Worm (Caenorhabditis elegans) whole organism, L1 larva: ENCODE data around the gene F33C8.4.

ENCODE experiments used
- C34B4.2 ChIP-seq: sonication (generic microtip); optimal IDR thresholded peaks from 2 replicates; lab custom pipeline; 2017; ENCODE audit warnings: mild to moderate bottlenecking, missing genetic modification characterization, missing compliant biosample characterization
- F16B12.6 ChIP-seq: fragments of 150-350 bp; optimal IDR thresholded peaks from 2 replicates; lab custom pipeline; 2014; ENCODE audit warnings: missing biosample characterization, missing genetic modification characterization
- aha-1 ChIP-seq: fragments of 150-350 bp; optimal IDR thresholded peaks from 2 replicates; lab custom pipeline; 2014; ENCODE audit warnings: missing biosample characterization, missing genetic modification characterization
- aly-2 ChIP-seq: fragments of 150-350 bp; optimal IDR thresholded peaks from 2 replicates; lab custom pipeline; 2014; ENCODE audit warnings: missing biosample characterization, missing genetic modification characterization
- blmp-1 ChIP-seq: fragments of 150-350 bp; optimal IDR thresholded peaks from 2 replicates; lab custom pipeline; 2014; ENCODE audit warnings: missing biosample characterization, missing genetic modification characterization
- ceh-8 ChIP-seq: fragments of 200-800 bp; sonication (Bioruptor generic); optimal IDR thresholded peaks from 2 replicates; lab custom pipeline; 2018; ENCODE audit warnings: mild to moderate bottlenecking, missing genetic modification characterization, moderate library complexity, missing compliant biosample characterization
- ceh-82 ChIP-seq, 3 experiments: fragments of 150-350 bp in 1 of 3; sonication (generic microtip) in 2 of 3; optimal IDR thresholded peaks; 2 replicates each; lab custom pipeline; 2014 to 2017; ENCODE audit warnings: missing biosample characterization in 3 of 3, missing genetic modification characterization in 3 of 3
- ceh-88 ChIP-seq: fragments of 200-800 bp; sonication (Bioruptor generic); IDR thresholded peaks from 2 replicates; pipeline ENCODE4 v1.3.6; 2022; ENCODE audit warnings: missing genetic modification characterization, missing compliant biosample characterization
- ceh-90 ChIP-seq: sonication (generic microtip); optimal IDR thresholded peaks from 2 replicates; lab custom pipeline; 2016; ENCODE audit warnings: missing genetic modification characterization, missing compliant biosample characterization
- dpl-1 ChIP-seq, 3 experiments: fragments of 150-350 bp in 2 of 3; sonication (generic microtip) in 1 of 3; optimal IDR thresholded peaks; 2 replicates each; lab custom pipeline; 2014 to 2017; ENCODE audit warnings: missing biosample characterization in 3 of 3, missing genetic modification characterization in 3 of 3, missing genetic modification reagents in 3 of 3
- dsc-1 ChIP-seq: sonication (generic microtip); optimal IDR thresholded peaks from 2 replicates; lab custom pipeline; 2016; ENCODE audit warnings: mild to moderate bottlenecking, missing genetic modification characterization, missing compliant biosample characterization
- efl-1 ChIP-seq, 4 experiments: fragments of 150-350 bp; optimal IDR thresholded peaks in 3 of 4; peaks in 1 of 4; 1 replicate in 1 of 4; 2 replicates in 3 of 4; lab custom pipeline; 2014; ENCODE audit warnings: missing biosample characterization in 2 of 4, missing genetic modification characterization in 2 of 4, missing genetic modification reagents in 2 of 4
- fkh-10 ChIP-seq: sonication (generic microtip); optimal IDR thresholded peaks from 2 replicates; lab custom pipeline; 2017; ENCODE audit warnings: missing biosample characterization, missing genetic modification reagents, missing genetic modification characterization
- fkh-4 ChIP-seq: sonication (generic microtip); optimal IDR thresholded peaks from 2 replicates; lab custom pipeline; 2016; ENCODE audit warnings: missing compliant biosample characterization, missing genetic modification characterization, borderline replicate concordance
- fos-1 ChIP-seq: fragments of 150-350 bp; optimal IDR thresholded peaks from 2 replicates; lab custom pipeline; 2014; ENCODE audit warnings: missing biosample characterization, missing genetic modification characterization
- grh-1 ChIP-seq: fragments of 200-800 bp; sonication (Bioruptor generic); IDR thresholded peaks from 2 replicates; pipeline ENCODE4 v1.3.6; 2022; ENCODE audit warnings: missing genetic modification reagents, missing genetic modification characterization, missing compliant biosample characterization
- hlh-17 ChIP-seq: fragments of 200-800 bp; sonication (Bioruptor generic); optimal IDR thresholded peaks from 2 replicates; lab custom pipeline; 2018; ENCODE audit warnings: missing genetic modification characterization, mild to moderate bottlenecking, missing compliant biosample characterization, moderate library complexity, borderline replicate concordance
- hlh-4 ChIP-seq: sonication (generic microtip); optimal IDR thresholded peaks from 2 replicates; lab custom pipeline; 2016; ENCODE audit warnings: mild to moderate bottlenecking, missing genetic modification characterization, missing compliant biosample characterization
- hpl-2 ChIP-seq: fragments of 150-350 bp; optimal IDR thresholded peaks from 2 replicates; lab custom pipeline; 2014; ENCODE audit warnings: missing biosample characterization, missing genetic modification reagents, missing genetic modification characterization
- irx-1 ChIP-seq: sonication (generic microtip); optimal IDR thresholded peaks from 2 replicates; lab custom pipeline; 2016; ENCODE audit warnings: missing genetic modification characterization, missing compliant biosample characterization
- isw-1 ChIP-seq: fragments of 200-800 bp; sonication (Bioruptor generic); IDR thresholded peaks from 2 replicates; pipeline ENCODE4 v1.3.6; 2022; ENCODE audit warnings: missing genetic modification characterization, missing compliant biosample characterization
- jun-1 ChIP-seq: fragments of 150-350 bp; optimal IDR thresholded peaks from 2 replicates; lab custom pipeline; 2014; ENCODE audit warnings: missing biosample characterization, missing genetic modification reagents, missing genetic modification characterization
- lir-3 ChIP-seq: sonication (generic microtip); optimal IDR thresholded peaks from 2 replicates; lab custom pipeline; 2016; ENCODE audit warnings: mild to moderate bottlenecking, missing genetic modification characterization, moderate library complexity, missing compliant biosample characterization; ENCODE audit not compliant: poor library complexity
- lsy-2 ChIP-seq, 2 experiments: fragments of 150-350 bp; optimal IDR thresholded peaks; 2 replicates each; lab custom pipeline; 2014; ENCODE audit warnings: missing biosample characterization in 2 of 2, missing genetic modification characterization in 2 of 2
- mab-9 ChIP-seq: fragments of 200-800 bp; sonication (Bioruptor generic); IDR thresholded peaks from 2 replicates; pipeline ENCODE4 v1.3.6; 2022; ENCODE audit warnings: missing genetic modification reagents, missing genetic modification characterization, missing compliant biosample characterization
- mdl-1 ChIP-seq, 2 experiments: fragments of 150-350 bp; optimal IDR thresholded peaks; 2 replicates each; lab custom pipeline; 2014 to 2017; ENCODE audit warnings: missing biosample characterization in 2 of 2, missing genetic modification characterization in 2 of 2, inconsistent platforms in 1 of 2
- mef-2 ChIP-seq: fragments of 150-350 bp; optimal IDR thresholded peaks from 2 replicates; lab custom pipeline; 2014; ENCODE audit warnings: missing biosample characterization, missing genetic modification characterization
- mep-1 ChIP-seq: fragments of 150-350 bp; optimal IDR thresholded peaks from 2 replicates; lab custom pipeline; 2014; ENCODE audit warnings: missing biosample characterization, missing genetic modification characterization
- nhr-11 ChIP-seq: fragments of 150-350 bp; optimal IDR thresholded peaks from 2 replicates; lab custom pipeline; 2014; ENCODE audit warnings: missing biosample characterization, missing genetic modification characterization
- nhr-12 ChIP-seq: sonication (generic microtip); optimal IDR thresholded peaks from 2 replicates; lab custom pipeline; 2017; ENCODE audit warnings: missing biosample characterization, missing genetic modification characterization
- nhr-19 ChIP-seq: fragments of 200-800 bp; sonication (Bioruptor generic); conservative IDR thresholded peaks from 2 replicates; pipeline ENCODE4 v1.3.6; 2022; ENCODE audit warnings: missing genetic modification characterization, missing compliant biosample characterization
- nhr-20 ChIP-seq: sonication (generic microtip); optimal IDR thresholded peaks from 2 replicates; lab custom pipeline; 2016; ENCODE audit warnings: mild to moderate bottlenecking, missing genetic modification characterization, missing compliant biosample characterization
- nhr-237 ChIP-seq: fragments of 150-350 bp; optimal IDR thresholded peaks from 2 replicates; lab custom pipeline; 2014; ENCODE audit warnings: missing biosample characterization, missing genetic modification characterization
- nhr-71 ChIP-seq: sonication (generic microtip); optimal IDR thresholded peaks from 2 replicates; lab custom pipeline; 2016; ENCODE audit warnings: mild to moderate bottlenecking, missing genetic modification characterization, moderate library complexity, missing compliant biosample characterization
- nhr-77 ChIP-seq: fragments of 150-350 bp; optimal IDR thresholded peaks from 2 replicates; lab custom pipeline; 2014; ENCODE audit warnings: missing biosample characterization, missing genetic modification characterization
- nhr-90 ChIP-seq: sonication (generic microtip); optimal IDR thresholded peaks from 2 replicates; lab custom pipeline; 2016; ENCODE audit warnings: mild to moderate bottlenecking, missing genetic modification characterization, missing compliant biosample characterization; ENCODE audit not compliant: poor library complexity
- pag-3 ChIP-seq: sonication (generic microtip); optimal IDR thresholded peaks from 2 replicates; lab custom pipeline; 2017; ENCODE audit warnings: missing genetic modification characterization, mild to moderate bottlenecking, missing compliant biosample characterization, antibody characterized with exemption, borderline replicate concordance; ENCODE audit not compliant: insufficient read depth
- pax-3 ChIP-seq: fragments of 200-800 bp; sonication (Bioruptor generic); optimal IDR thresholded peaks from 2 replicates; lab custom pipeline; 2018; ENCODE audit warnings: mild to moderate bottlenecking, missing genetic modification characterization, moderate library complexity, missing compliant biosample characterization
- pqm-1 ChIP-seq: sonication (generic microtip); optimal IDR thresholded peaks from 3 replicates; lab custom pipeline; 2017; ENCODE audit warnings: missing biosample characterization, missing genetic modification characterization
- skn-1 ChIP-seq: fragments of 150-350 bp; optimal IDR thresholded peaks from 2 replicates; lab custom pipeline; 2014; ENCODE audit warnings: missing biosample characterization, missing genetic modification characterization
- snpc-4 ChIP-seq: fragments of 150-350 bp; optimal IDR thresholded peaks from 2 replicates; lab custom pipeline; 2014; ENCODE audit warnings: missing biosample characterization, missing genetic modification characterization
- snu-23 ChIP-seq: sonication (generic microtip); optimal IDR thresholded peaks from 2 replicates; lab custom pipeline; 2016; ENCODE audit warnings: missing genetic modification characterization, missing compliant biosample characterization
- sptf-1 ChIP-seq: fragments of 150-350 bp; optimal IDR thresholded peaks from 2 replicates; lab custom pipeline; 2014; ENCODE audit warnings: missing biosample characterization, missing genetic modification characterization
- tbx-2 ChIP-seq: sonication (generic microtip); optimal IDR thresholded peaks from 2 replicates; lab custom pipeline; 2016; ENCODE audit warnings: missing genetic modification characterization, missing compliant biosample characterization
- tlp-1 ChIP-seq: fragments of 150-350 bp; optimal IDR thresholded peaks from 2 replicates; lab custom pipeline; 2014; ENCODE audit warnings: missing biosample characterization, missing genetic modification characterization
- unc-130 ChIP-seq: fragments of 150-350 bp; optimal IDR thresholded peaks from 2 replicates; lab custom pipeline; 2017; ENCODE audit warnings: missing biosample characterization, missing genetic modification characterization, inconsistent platforms
- vab-15 ChIP-seq: sonication (generic microtip); optimal IDR thresholded peaks from 2 replicates; lab custom pipeline; 2017; ENCODE audit warnings: missing genotype, mild to moderate bottlenecking, missing genetic modification characterization, missing compliant biosample characterization
- xbp-1 ChIP-seq: sonication (generic microtip); optimal IDR thresholded peaks from 2 replicates; lab custom pipeline; 2016; ENCODE audit warnings: missing genetic modification characterization, missing compliant biosample characterization
- zag-1 ChIP-seq: fragments of 150-350 bp; optimal IDR thresholded peaks from 2 replicates; lab custom pipeline; 2014; ENCODE audit warnings: missing biosample characterization, missing genetic modification characterization
- ztf-4 ChIP-seq: fragments of 150-350 bp; optimal IDR thresholded peaks from 2 replicates; lab custom pipeline; 2014; ENCODE audit warnings: missing biosample characterization, missing genetic modification characterization

Gene F33C8.4

ce11 chrX:14753514-14754076, 21.5 kb downstream of the F33C8.4 start, which contains the start of gene sucl-1 (continued):
- peak; percentile 5 for TF ChIP-seq aly-2
- TF ChIP-seq jun-1 = peak; percentile 71
- TF ChIP-seq fkh-4 (tag; lab: Kevin White, UChicago) = no peak
- TF ChIP-seq aha-1 = no peak
- peak; percentile 31 for TF ChIP-seq ceh-8
- TF ChIP-seq nhr-90 = peak; percentile 51
- peak; percentile 24 for TF ChIP-seq pax-3 (tag; lab: Kevin White, UChicago)
- TF ChIP-seq ceh-90 (tag; lab: Kevin White, UChicago) = no peak
- peak; percentile 40 for TF ChIP-seq irx-1
- peak; percentile 73 for TF ChIP-seq lir-3
- peak; percentile 71 for TF ChIP-seq xbp-1 (tag; lab: Kevin White, UChicago)
- TF ChIP-seq mep-1 (tag; lab: Kevin White, UChicago) = peak; percentile 88
- peak; percentile 89 for TF ChIP-seq nhr-77 (tag; lab: Kevin White, UChicago)
- peak; percentile 57 to 67 for TF ChIP-seq efl-1 (optimal IDR thresholded peaks at IDR 0.05; lab: Kevin White, UChicago)
- peak; percentile 25 to 73 for TF ChIP-seq efl-1 (GFP tag; optimal IDR thresholded peaks at IDR 0.05 in 1 of 2; lab: Kevin White, UChicago)
- peak; percentile 68 for TF ChIP-seq nhr-237 (tag; lab: Kevin White, UChicago)
- TF ChIP-seq lsy-2 (tag; optimal IDR thresholded peaks at IDR 0.05; lab: Kevin White, UChicago) = peak; percentile 55 to 81
- peak; percentile 39 for TF ChIP-seq unc-130 (tag; lab: Kevin White, UChicago)
- TF ChIP-seq mdl-1 (tag; optimal IDR thresholded peaks at IDR 0.05; lab: Kevin White, UChicago) = peak in 1 of 2 experiments; percentile 87
- no peak for TF ChIP-seq C34B4.2
- TF ChIP-seq nhr-71 (tag; lab: Kevin White, UChicago) = peak; percentile 90
- TF ChIP-seq fos-1 (tag; lab: Kevin White, UChicago) = peak; percentile 67
- peak; percentile 42 for TF ChIP-seq pag-3
- no peak for TF ChIP-seq vab-15
- no peak for TF ChIP-seq nhr-12
- TF ChIP-seq grh-1 (GFP tag; lab: Robert Waterston, UW) = no peak
- TF ChIP-seq dsc-1 = peak; percentile 67
- no peak for TF ChIP-seq hlh-4 (tag; lab: Kevin White, UChicago)
- peak; percentile 35 to 54 (median 43) for TF ChIP-seq dpl-1 (GFP tag; optimal IDR thresholded peaks at IDR 0.05; lab: Kevin White, UChicago)
- peak; percentile 81 for TF ChIP-seq nhr-19 (GFP tag; lab: Robert Waterston, UW)
- TF ChIP-seq tbx-2 (tag; lab: Kevin White, UChicago) = peak; percentile 75
- TF ChIP-seq mef-2 (tag; lab: Kevin White, UChicago) = peak; percentile 42
- no peak for TF ChIP-seq sptf-1 (tag; lab: Kevin White, UChicago)
- no peak for TF ChIP-seq pqm-1 (tag; lab: Kevin White, UChicago)
- peak; percentile 60 for TF ChIP-seq blmp-1
- TF ChIP-seq snu-23 (GFP tag; lab: Kevin White, UChicago) = peak; percentile 90
- no peak for TF ChIP-seq hlh-17 (GFP tag; lab: Kevin White, UChicago)
- peak; percentile 52 for TF ChIP-seq F16B12.6 (tag; lab: Kevin White, UChicago)
- no peak for TF ChIP-seq nhr-11 (tag; lab: Kevin White, UChicago)
- TF ChIP-seq isw-1 (GFP tag; lab: Robert Waterston, UW) = peak; percentile 35
- 0 out of 2 replicates have a peak, but pooled peaks have one; percentile 13 for TF ChIP-seq mab-9 (GFP tag; lab: Robert Waterston, UW)
- no peak for TF ChIP-seq tlp-1 (tag; lab: Kevin White, UChicago)
- peak; percentile 69 for TF ChIP-seq snpc-4
- TF ChIP-seq ceh-88 (GFP tag; lab: Robert Waterston, UW) = peak; percentile 47; the same call in 1 of the 2 replicates
- TF ChIP-seq ztf-4 (tag; lab: Kevin White, UChicago) = peak; percentile 19
- peak; percentile 62 to 94 (median 69) for TF ChIP-seq ceh-82 (tag; optimal IDR thresholded peaks at IDR 0.05; lab: Kevin White, UChicago)
- TF ChIP-seq nhr-20 = peak; percentile 85
- no peak for TF ChIP-seq zag-1 (tag; lab: Kevin White, UChicago)
- peak; percentile 46 for TF ChIP-seq fkh-10 (GFP tag; lab: Kevin White, UChicago)
- TF ChIP-seq skn-1 (tag; lab: Kevin White, UChicago) = peak; percentile 55
- TF ChIP-seq hpl-2 (GFP tag; lab: Kevin White, UChicago) = no peak
